Worm (Caenorhabditis elegans) whole organism, L1 larva: ENCODE data around the gene W04G3.13.

Experiments
- ceh-82 ChIP-seq, 3 experiments: fragments of 150-350 bp in 1 of 3; sonication (generic microtip) in 2 of 3; optimal IDR thresholded peaks; 2 replicates each; lab custom pipeline; 2014 to 2017; ENCODE audit warnings: missing biosample characterization in 3 of 3, missing genetic modification characterization in 3 of 3
- egl-13 ChIP-seq: sonication (generic microtip); optimal IDR thresholded peaks from 2 replicates; lab custom pipeline; 2016; ENCODE audit warnings: missing genotype, missing genetic modification reagents, missing genetic modification characterization, missing compliant biosample characterization
- elt-3 ChIP-seq, 6 experiments: fragments of 150-350 bp in 1 of 6; sonication (generic microtip); optimal IDR thresholded peaks; 2 replicates each; lab custom pipeline; 2017 to 2018; ENCODE audit warnings: missing biosample characterization in 6 of 6, missing genetic modification characterization in 6 of 6, inconsistent platforms in 1 of 6
- fkh-10 ChIP-seq: sonication (generic microtip); optimal IDR thresholded peaks from 2 replicates; lab custom pipeline; 2017; ENCODE audit warnings: missing biosample characterization, missing genetic modification reagents, missing genetic modification characterization
- fos-1 ChIP-seq: fragments of 150-350 bp; optimal IDR thresholded peaks from 2 replicates; lab custom pipeline; 2014; ENCODE audit warnings: missing biosample characterization, missing genetic modification characterization
- jun-1 ChIP-seq: fragments of 150-350 bp; optimal IDR thresholded peaks from 2 replicates; lab custom pipeline; 2014; ENCODE audit warnings: missing biosample characterization, missing genetic modification reagents, missing genetic modification characterization
- lin-13 ChIP-seq: fragments of 150-350 bp; optimal IDR thresholded peaks from 2 replicates; lab custom pipeline; 2014; ENCODE audit warnings: missing biosample characterization, missing genetic modification reagents, missing genetic modification characterization
- mef-2 ChIP-seq: fragments of 150-350 bp; optimal IDR thresholded peaks from 2 replicates; lab custom pipeline; 2014; ENCODE audit warnings: missing biosample characterization, missing genetic modification characterization
- nhr-237 ChIP-seq: fragments of 150-350 bp; optimal IDR thresholded peaks from 2 replicates; lab custom pipeline; 2014; ENCODE audit warnings: missing biosample characterization, missing genetic modification characterization
- nhr-77 ChIP-seq: fragments of 150-350 bp; optimal IDR thresholded peaks from 2 replicates; lab custom pipeline; 2014; ENCODE audit warnings: missing biosample characterization, missing genetic modification characterization
- skn-1 ChIP-seq: fragments of 150-350 bp; optimal IDR thresholded peaks from 2 replicates; lab custom pipeline; 2014; ENCODE audit warnings: missing biosample characterization, missing genetic modification characterization
- snpc-4 ChIP-seq: fragments of 150-350 bp; optimal IDR thresholded peaks from 2 replicates; lab custom pipeline; 2014; ENCODE audit warnings: missing biosample characterization, missing genetic modification characterization
- tbx-2 ChIP-seq: sonication (generic microtip); optimal IDR thresholded peaks from 2 replicates; lab custom pipeline; 2016; ENCODE audit warnings: missing genetic modification characterization, missing compliant biosample characterization
- xbp-1 ChIP-seq: sonication (generic microtip); optimal IDR thresholded peaks from 2 replicates; lab custom pipeline; 2016; ENCODE audit warnings: missing genetic modification characterization, missing compliant biosample characterization

DNA sequence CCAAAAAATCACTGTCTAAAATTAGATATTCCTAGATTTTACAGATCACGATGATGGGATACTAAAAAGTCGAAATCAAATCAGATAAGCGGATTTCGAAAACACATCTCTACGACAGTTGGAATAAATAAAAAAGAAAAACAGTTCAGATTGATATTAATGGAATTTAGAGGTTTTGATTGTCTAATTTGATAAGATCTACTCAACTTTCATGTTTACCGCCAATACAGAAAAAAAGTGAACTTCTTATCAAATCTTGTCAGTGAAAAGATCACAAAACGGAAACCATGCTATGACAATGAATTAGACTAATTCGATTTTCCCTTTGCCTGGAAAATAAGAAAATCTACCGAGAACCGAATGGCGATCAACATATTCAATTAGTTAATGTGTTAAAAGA, 46.7 kb upstream of the W04G3.13 start:
- TF ChIP-seq skn-1 (tag; lab: Kevin White, UChicago) (no peak), ceh-82 (tag; optimal IDR thresholded peaks at IDR 0.05; lab: Kevin White, UChicago) (no peak), jun-1 (tag; lab: Kevin White, UChicago) (no peak), fos-1 (tag; lab: Kevin White, UChicago) (no peak), snpc-4 (tag; lab: Kevin White, UChicago) (no peak), lin-13 (no peak), mef-2 (tag; lab: Kevin White, UChicago) (no peak), xbp-1 (tag; lab: Kevin White, UChicago) (no peak), tbx-2 (tag; lab: Kevin White, UChicago) (no peak), egl-13 (tag; lab: Kevin White, UChicago) (no peak), nhr-77 (tag; lab: Kevin White, UChicago) (no peak), nhr-237 (tag; lab: Kevin White, UChicago) (no peak), fkh-10 (GFP tag; lab: Kevin White, UChicago) (no peak), elt-3 (tag; optimal IDR thresholded peaks at IDR 0.05; lab: Kevin White, UChicago) (peak in 2 of 6 experiments; percentile 15 to 84)
